Fruit fly (Drosophila melanogaster): ENCODE measurements around the gene Dmtn.

The Dmtn gene

DNA sequence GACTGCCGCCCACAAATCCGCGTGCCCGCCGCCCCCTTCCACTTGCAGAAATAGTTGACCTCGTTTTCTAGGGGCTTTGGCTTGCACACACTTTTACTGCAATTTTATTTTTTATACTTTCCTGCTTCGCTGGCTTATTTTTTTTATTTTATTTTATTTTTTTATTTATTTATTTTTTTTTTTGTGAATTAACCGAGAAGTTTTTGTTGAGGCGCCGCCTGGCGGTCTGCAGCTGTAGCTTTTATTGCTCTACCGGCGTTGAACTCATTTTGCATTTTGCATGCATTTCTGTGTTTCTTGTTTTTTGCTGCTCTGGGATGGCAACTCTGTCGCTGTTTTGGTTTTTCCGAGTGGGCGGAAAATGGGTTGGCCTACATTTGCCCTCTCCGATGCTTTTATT, 24.0 kb upstream of the Dmtn start (continued):
- TF ChIP-seq Lpt (GFP tag; optimal IDR thresholded peaks at IDR 0.05) (no peak), OdsH (GFP tag; optimal IDR thresholded peaks at IDR 0.05) (peak; percentile 16), ss (GFP tag; optimal IDR thresholded peaks at IDR 0.05) (no peak), Hr4 (GFP tag; optimal IDR thresholded peaks at IDR 0.05) (peak; percentile 24), dsx (GFP tag; optimal IDR thresholded peaks at IDR 0.05; ENCODE audit: poor library complexity, severe bottlenecking) (no peak)

DNA sequence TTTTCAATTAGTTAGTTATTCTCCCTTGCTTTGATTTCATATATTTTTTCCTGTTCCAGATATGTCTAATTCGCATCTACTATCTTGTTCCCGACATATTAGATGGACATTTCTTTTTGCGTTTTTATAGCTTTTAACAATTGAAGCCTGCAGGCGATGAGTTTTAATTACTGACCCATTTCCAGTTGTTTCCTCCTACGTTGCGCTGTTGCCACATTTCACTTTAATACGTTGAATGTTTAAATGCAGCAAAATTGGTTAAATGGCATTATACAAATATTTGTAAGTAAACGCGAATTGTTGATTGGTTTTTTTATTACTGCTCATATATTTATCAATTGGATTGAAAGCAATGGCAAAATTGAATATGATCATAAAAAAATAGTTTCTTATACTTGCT, 23.2 kb upstream of the Dmtn start:
- TF ChIP-seq CG7368 (GFP tag; optimal IDR thresholded peaks at IDR 0.05) (no peak), CG6276 (GFP tag; optimal IDR thresholded peaks at IDR 0.05) (no peak), Sox14 (GFP tag; optimal IDR thresholded peaks at IDR 0.05) (no peak), CG8632 (GFP tag; optimal IDR thresholded peaks at IDR 0.05) (no peak), CG3032 (tag; optimal IDR thresholded peaks at IDR 0.05) (no peak), CG10631 (GFP tag; optimal IDR thresholded peaks at IDR 0.05) (no peak), svp (GFP tag) (no peak), dsx (GFP tag; optimal IDR thresholded peaks at IDR 0.05; ENCODE audit: poor library complexity, severe bottlenecking) (no peak), CG11902 (GFP tag; optimal IDR thresholded peaks at IDR 0.05) (no peak), lz (GFP tag; optimal IDR thresholded peaks at IDR 0.05) (no peak), ss (GFP tag; optimal IDR thresholded peaks at IDR 0.05) (no peak), Ets96B (tag; optimal IDR thresholded peaks at IDR 0.05) (no peak), CG6808 (GFP tag; optimal IDR thresholded peaks at IDR 0.05) (no peak), Hr38 (GFP tag; optimal IDR thresholded peaks at IDR 0.05) (no peak), CG11294 (GFP tag; IDR thresholded peaks at IDR 0.05) (no peak), CG8119 (GFP tag; IDR thresholded peaks at IDR 0.05) (no peak), Eip75B (GFP tag; optimal IDR thresholded peaks at IDR 0.05) (no peak), CG11762 (GFP tag; optimal IDR thresholded peaks at IDR 0.05; ENCODE audit: insufficient read depth) (no peak), dac (GFP tag; optimal IDR thresholded peaks at IDR 0.05) (no peak)

DNA sequence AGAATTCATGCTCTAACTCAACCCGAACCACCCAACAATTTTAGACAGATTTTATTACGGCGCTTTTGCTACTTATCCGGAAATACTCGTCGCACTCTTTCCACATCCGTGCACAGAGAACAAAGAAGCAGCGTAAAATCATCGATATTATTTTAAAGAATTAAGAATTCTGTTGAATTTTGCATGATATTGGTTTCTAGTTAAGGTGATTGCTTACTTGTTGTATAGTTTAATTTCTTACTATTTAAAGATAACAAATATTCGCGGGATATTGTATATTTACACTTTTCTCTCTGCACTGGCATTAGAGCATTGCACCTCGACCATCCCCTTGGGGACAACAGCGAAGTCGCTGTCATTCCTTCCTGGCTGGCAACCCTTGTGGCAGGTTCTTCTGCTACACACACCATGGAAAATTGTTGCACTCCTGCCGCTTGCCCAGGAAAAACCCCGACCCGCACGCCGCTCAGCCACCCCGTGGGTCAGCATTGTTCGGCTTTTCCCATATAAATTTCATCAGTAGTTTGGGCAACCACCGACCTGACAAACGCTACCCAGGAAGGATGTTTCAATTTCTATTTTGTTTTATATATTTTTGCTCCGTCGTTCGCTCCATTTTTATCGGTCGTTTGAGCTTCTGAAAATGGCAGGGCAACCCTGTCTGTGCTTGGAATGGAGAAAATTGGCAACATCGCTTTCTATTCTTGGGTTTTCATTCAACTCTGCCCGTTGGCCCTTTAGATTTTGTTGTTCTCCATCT, 22.1 kb upstream of the Dmtn start:
- TF ChIP-seq Eip78C (GFP tag) (peak; percentile 91), CG8632 (GFP tag; optimal IDR thresholded peaks at IDR 0.05) (peak; percentile 25), cyc (GFP tag; optimal IDR thresholded peaks at IDR 0.05) (peak; percentile 49), vri (GFP tag; optimal IDR thresholded peaks at IDR 0.05) (peak; percentile 43), OdsH (GFP tag; optimal IDR thresholded peaks at IDR 0.05) (peak; percentile 59), acj6 (GFP tag; optimal IDR thresholded peaks at IDR 0.05) (peak; percentile 52), svp (GFP tag) (peak; percentile 71), CG32006 (GFP tag; optimal IDR thresholded peaks at IDR 0.05) (peak; percentile 59), CG11294 (GFP tag; IDR thresholded peaks at IDR 0.05) (no peak), eg (GFP tag; IDR thresholded peaks at IDR 0.05) (peak; percentile 34; the same call in 1 of the 3 replicates), Ets21C (GFP tag; optimal IDR thresholded peaks at IDR 0.05) (peak; percentile 23), Sox15 (GFP tag; optimal IDR thresholded peaks at IDR 0.05) (no peak), Smox (GFP tag; optimal IDR thresholded peaks at IDR 0.05) (peak; percentile 58), topi (GFP tag; optimal IDR thresholded peaks at IDR 0.05) (peak; percentile 43), Hr39 (GFP tag; optimal IDR thresholded peaks at IDR 0.05) (peak; percentile 45), Eip93F (GFP tag; optimal IDR thresholded peaks at IDR 0.05) (no peak), CG10631 (GFP tag; optimal IDR thresholded peaks at IDR 0.05) (peak; percentile 61), Met (GFP tag; optimal IDR thresholded peaks at IDR 0.05) (peak; percentile 63), dac (GFP tag; optimal IDR thresholded peaks at IDR 0.05) (no peak), CG34406 (GFP tag; optimal IDR thresholded peaks at IDR 0.05) (peak; percentile 29), CG6854 (GFP tag; optimal IDR thresholded peaks at IDR 0.05) (no peak), CG11762 (GFP tag; optimal IDR thresholded peaks at IDR 0.05; ENCODE audit: insufficient read depth) (peak; percentile 33), lz (GFP tag; optimal IDR thresholded peaks at IDR 0.05) (peak; percentile 55), CG8119 (GFP tag; IDR thresholded peaks at IDR 0.05) (peak; percentile 50; the same call in 2 of the 3 replicates), CG3919 (GFP tag; optimal IDR thresholded peaks at IDR 0.05) (peak; percentile 52), net (GFP tag; optimal IDR thresholded peaks at IDR 0.05) (peak; percentile 14), CG11902 (GFP tag; optimal IDR thresholded peaks at IDR 0.05) (peak; percentile 5), CG16779 (tag; optimal IDR thresholded peaks at IDR 0.05) (no peak), CG6808 (GFP tag; optimal IDR thresholded peaks at IDR 0.05) (peak; percentile 3), salr (GFP tag; optimal IDR thresholded peaks at IDR 0.05) (peak in 1 of 2 experiments; percentile 24), spab (GFP tag; optimal IDR thresholded peaks at IDR 0.05) (peak; percentile 29), CG31627 (GFP tag; optimal IDR thresholded peaks at IDR 0.05) (peak; percentile 48), CG9139 (GFP tag; optimal IDR thresholded peaks at IDR 0.05) (no peak), CG10669 (GFP tag; optimal IDR thresholded peaks at IDR 0.05) (peak; percentile 55)

Measured in whole organism, prepupa.